Fruit fly (Drosophila melanogaster) whole organism, pupa: Measurements from ENCODE around the gene CG32832.
A peak's percentile ranks its signal among the peaks of the same experiment; 100 is the strongest.

Experiments used
- CG10348 ChIP-seq: fragments of 200-800 bp; sonication (Bioruptor generic); IDR thresholded peaks from 2 replicates; pipeline ENCODE4 v1.3.6; 2022; ENCODE audit warnings: missing biosample characterization, missing genetic modification characterization
- CG12605 ChIP-seq: fragments of 200-800 bp; sonication (Bioruptor generic); IDR thresholded peaks from 2 replicates; pipeline ENCODE4 v1.3.6; 2022; ENCODE audit warnings: missing biosample characterization, missing genetic modification characterization
- CG13204 ChIP-seq: fragments of 200-800 bp; sonication (Bioruptor generic); optimal IDR thresholded peaks from 2 replicates; lab custom pipeline; 2018; ENCODE audit warnings: missing biosample characterization, mild to moderate bottlenecking, missing genetic modification characterization, moderate library complexity
- CG14655 ChIP-seq: fragments of 200-800 bp; sonication (Bioruptor generic); optimal IDR thresholded peaks from 3 replicates; lab custom pipeline; 2017; ENCODE audit warnings: mild to moderate bottlenecking, missing biosample characterization, missing genetic modification reagents, missing genetic modification characterization
- CG15710 ChIP-seq: fragments of 200-800 bp; sonication (Bioruptor generic); optimal IDR thresholded peaks from 2 replicates; lab custom pipeline; 2018; ENCODE audit warnings: missing biosample characterization, mild to moderate bottlenecking, missing genetic modification characterization, moderate library complexity
- CG17806 ChIP-seq: fragments of 200-800 bp; sonication (Bioruptor generic); optimal IDR thresholded peaks from 2 replicates; lab custom pipeline; 2018; ENCODE audit warnings: missing biosample characterization, mild to moderate bottlenecking, missing genetic modification characterization, moderate library complexity
- CG32121 ChIP-seq: fragments of 200-800 bp; sonication (Bioruptor generic); IDR thresholded peaks from 2 replicates; pipeline ENCODE4 v1.3.6; 2022; ENCODE audit warnings: missing biosample characterization, missing genetic modification characterization
- CG34367 ChIP-seq: fragments of 200-800 bp; sonication (Bioruptor generic); optimal IDR thresholded peaks from 2 replicates; lab custom pipeline; 2018; ENCODE audit warnings: missing biosample characterization, mild to moderate bottlenecking, missing genetic modification characterization
- CG4496 ChIP-seq: fragments of 200-800 bp; sonication (Bioruptor generic); IDR thresholded peaks from 3 replicates; pipeline ENCODE4 v1.3.6; 2022; ENCODE audit warnings: missing biosample characterization, missing genetic modification characterization
- CG8159 ChIP-seq: fragments of 200-800 bp; sonication (Bioruptor generic); optimal IDR thresholded peaks from 3 replicates; lab custom pipeline; 2018; ENCODE audit warnings: missing biosample characterization, mild to moderate bottlenecking, missing genetic modification characterization, moderate library complexity
- CG8301 ChIP-seq: fragments of 200-800 bp; sonication (Bioruptor generic); optimal IDR thresholded peaks from 2 replicates; lab custom pipeline; 2018; ENCODE audit warnings: missing biosample characterization, mild to moderate bottlenecking, missing genetic modification characterization
- CG9948 ChIP-seq: fragments of 200-800 bp; sonication (Bioruptor generic); optimal IDR thresholded peaks from 2 replicates; lab custom pipeline; 2018; ENCODE audit warnings: missing biosample characterization, mild to moderate bottlenecking, missing genetic modification characterization, moderate library complexity
- D1 ChIP-seq: fragments of 200-800 bp; sonication (Bioruptor generic); optimal IDR thresholded peaks from 2 replicates; lab custom pipeline; 2018; ENCODE audit warnings: missing biosample characterization, mild to moderate bottlenecking, missing genetic modification characterization, moderate library complexity
- EcR ChIP-seq: fragments of 200-800 bp; sonication (Bioruptor generic); optimal IDR thresholded peaks from 3 replicates; lab custom pipeline; 2019; ENCODE audit warnings: missing biosample characterization, missing genetic modification characterization, mild to moderate bottlenecking, moderate library complexity, missing genetic modification reagents
- Ets98B ChIP-seq: fragments of 200-800 bp; sonication (Bioruptor generic); IDR thresholded peaks from 2 replicates; pipeline ENCODE4 v1.3.6; 2022; ENCODE audit warnings: missing biosample characterization, missing genetic modification characterization
- Pif1A ChIP-seq: fragments of 200-800 bp; sonication (Bioruptor generic); optimal IDR thresholded peaks from 3 replicates; lab custom pipeline; 2016; ENCODE audit warnings: missing biosample characterization, missing genetic modification characterization
- Pif1B ChIP-seq: fragments of 200-800 bp; sonication (Bioruptor generic); optimal IDR thresholded peaks from 3 replicates; lab custom pipeline; 2016; ENCODE audit warnings: missing biosample characterization, missing genetic modification characterization
- Snoo ChIP-seq: fragments of 200-800 bp; sonication (Bioruptor generic); optimal IDR thresholded peaks from 3 replicates; lab custom pipeline; 2017; ENCODE audit warnings: missing biosample characterization, mild to moderate bottlenecking, missing genetic modification characterization, inconsistent platforms
- fd96Ca ChIP-seq: fragments of 200-800 bp; sonication (Bioruptor generic); IDR thresholded peaks from 3 replicates; pipeline ENCODE4 v1.3.6; 2022; ENCODE audit warnings: missing biosample characterization, missing genetic modification characterization
- gl ChIP-seq: fragments of 200-800 bp; sonication (Bioruptor generic); optimal IDR thresholded peaks from 2 replicates; lab custom pipeline; 2018; ENCODE audit warnings: missing biosample characterization, mild to moderate bottlenecking, missing genetic modification characterization
- rn ChIP-seq: fragments of 200-800 bp; sonication (Bioruptor generic); IDR thresholded peaks from 2 replicates; pipeline ENCODE4 v1.3.6; 2022; ENCODE audit warnings: missing biosample characterization, missing genetic modification characterization

Gene CG32832

DNA sequence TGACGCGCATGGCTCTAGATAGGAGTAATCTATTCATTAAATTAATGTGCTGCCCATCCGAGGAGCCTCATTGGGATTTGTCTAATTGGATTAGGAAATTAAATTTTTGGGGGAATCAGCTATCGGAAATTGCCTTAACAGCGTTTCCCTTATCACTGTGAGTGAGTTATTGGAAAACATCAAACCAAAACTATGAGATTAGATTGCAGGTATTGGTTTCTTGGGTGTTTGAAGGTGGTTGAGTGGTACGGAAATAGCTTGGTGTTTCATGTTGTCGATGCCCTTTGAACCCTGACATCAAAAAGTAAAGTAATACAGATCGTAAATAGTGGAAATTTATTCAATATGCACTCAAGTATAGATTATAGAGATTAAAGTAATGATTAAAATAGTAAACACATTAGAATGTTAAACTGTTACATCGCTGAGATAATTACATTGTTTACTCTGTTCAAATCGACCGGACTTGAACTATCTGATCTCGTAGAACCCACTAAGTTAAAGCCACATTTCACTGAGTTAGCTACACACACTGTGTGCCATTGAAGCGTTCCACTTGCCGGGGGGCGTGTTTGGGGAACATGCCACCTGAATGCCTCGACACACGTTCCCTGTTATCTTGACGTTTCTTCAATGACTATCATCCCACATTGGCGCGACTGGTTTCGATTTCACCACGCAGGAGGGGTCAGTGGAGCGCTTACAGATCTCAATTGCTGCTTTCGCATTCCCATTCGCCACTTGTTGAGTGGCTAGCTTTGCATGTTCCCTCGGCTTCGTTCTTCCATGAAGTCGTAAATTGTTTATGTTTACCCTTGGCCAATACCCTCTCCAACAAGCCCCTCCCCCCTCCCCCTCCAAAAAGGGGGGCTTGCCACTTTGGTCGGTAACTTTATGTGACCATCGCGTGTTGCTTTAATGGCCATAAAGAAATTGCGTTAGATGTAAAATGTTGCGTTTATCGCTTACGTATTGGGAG lies 4.1 kb upstream of the CG32832 start:
- TF ChIP-seq CG32121 (GFP tag; lab: Robert Waterston, UW), result no peak
- no peak for TF ChIP-seq D1 (tag; lab: Kevin White, UChicago)
- peak; percentile 61 for TF ChIP-seq EcR (GFP tag; lab: Kevin White, UChicago)
- no peak for TF ChIP-seq Pif1A (GFP tag; lab: Kevin White, UChicago)

dm6 chr2L:16882372-16882771 lies 3.3 kb upstream of the CG32832 start:
- TF ChIP-seq CG17806 (tag; lab: Kevin White, UChicago) (no peak), Snoo (tag; lab: Kevin White, UChicago) (no peak), Pif1A (GFP tag; lab: Kevin White, UChicago) (no peak), CG9948 (tag; lab: Kevin White, UChicago) (no peak), EcR (GFP tag; lab: Kevin White, UChicago) (no peak), rn (GFP tag; lab: Robert Waterston, UW) (no peak), D1 (tag; lab: Kevin White, UChicago) (no peak), fd96Ca (GFP tag; lab: Robert Waterston, UW) (no peak; the same call in 2 of the 3 replicates), CG15710 (tag; lab: Kevin White, UChicago) (no peak)

DNA sequence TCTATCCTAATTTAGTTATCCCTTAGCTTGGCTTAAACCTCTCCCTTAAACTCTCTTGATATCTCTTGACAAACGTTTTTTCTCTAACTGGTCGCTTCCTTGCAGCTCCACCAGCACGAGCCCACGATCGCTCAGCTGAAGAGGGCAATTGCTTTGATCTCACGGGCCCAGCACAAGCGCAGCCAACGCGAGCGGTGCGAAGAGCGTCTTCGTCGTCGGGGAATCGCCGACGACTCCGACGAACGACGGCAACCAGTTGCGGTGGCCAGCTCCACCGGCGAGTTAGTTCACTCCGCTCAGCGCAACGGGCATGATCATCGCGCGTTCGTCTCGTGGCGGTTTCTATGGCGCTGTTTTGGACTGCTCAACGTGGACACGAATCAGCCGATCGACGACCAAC lies 1.8 kb upstream of the CG32832 start:
- TF ChIP-seq rn (GFP tag; lab: Robert Waterston, UW) (no peak), Snoo (tag; lab: Kevin White, UChicago) (no peak), Pif1B (GFP tag; lab: Kevin White, UChicago) (peak; percentile 24), Pif1A (GFP tag; lab: Kevin White, UChicago) (peak; percentile 2), CG9948 (tag; lab: Kevin White, UChicago) (no peak), CG15710 (tag; lab: Kevin White, UChicago) (no peak), CG10348 (no peak), CG8301 (tag; lab: Kevin White, UChicago) (no peak), CG17806 (tag; lab: Kevin White, UChicago) (no peak), CG12605 (GFP tag; lab: Robert Waterston, UW) (peak; percentile 54; the same call in 1 of the 2 replicates), gl (tag; lab: Kevin White, UChicago) (no peak), CG34367 (no peak), D1 (tag; lab: Kevin White, UChicago) (no peak), fd96Ca (GFP tag; lab: Robert Waterston, UW) (peak; percentile 63), CG32121 (GFP tag; lab: Robert Waterston, UW) (peak; percentile 41; the same call in 1 of the 2 replicates), CG13204 (GFP tag; lab: Kevin White, UChicago) (peak; percentile 86), Ets98B (GFP tag; lab: Robert Waterston, UW) (peak; percentile 70), CG14655 (GFP tag; lab: Kevin White, UChicago) (no peak), CG4496 (GFP tag; lab: Robert Waterston, UW) (peak; percentile 75), EcR (GFP tag; lab: Kevin White, UChicago) (no peak), CG8159 (tag; lab: Kevin White, UChicago) (no peak)

DNA sequence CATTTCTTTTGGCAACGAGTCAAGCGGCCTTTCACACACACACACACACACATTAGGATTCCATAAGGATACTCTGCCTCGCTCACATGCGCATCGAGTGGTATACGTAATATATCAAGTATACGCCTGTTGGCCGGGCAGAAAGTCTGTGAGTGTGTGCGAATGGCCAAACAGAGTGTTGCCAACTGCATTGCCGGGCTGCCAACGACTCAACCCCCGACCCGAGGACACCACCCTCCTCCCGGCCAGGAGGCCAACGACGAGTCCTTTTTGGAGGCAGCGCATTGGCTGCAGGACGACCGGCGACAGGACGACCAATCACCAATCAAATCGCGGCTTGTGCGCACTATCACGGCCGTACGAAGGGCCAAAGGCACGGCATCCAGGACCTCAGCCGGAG lies 1.4 kb downstream of the CG32832 start:
- no peak for TF ChIP-seq CG8159 (tag; lab: Kevin White, UChicago)
- TF ChIP-seq CG15710 (tag; lab: Kevin White, UChicago), result no peak
- TF ChIP-seq CG9948 (tag; lab: Kevin White, UChicago), result no peak
- TF ChIP-seq CG10348, result no peak
- TF ChIP-seq Ets98B (GFP tag; lab: Robert Waterston, UW), result no peak
- no peak for TF ChIP-seq EcR (GFP tag; lab: Kevin White, UChicago)
- TF ChIP-seq CG13204 (GFP tag; lab: Kevin White, UChicago), result no peak
- TF ChIP-seq Pif1A (GFP tag; lab: Kevin White, UChicago), result no peak
- no peak for TF ChIP-seq gl (tag; lab: Kevin White, UChicago)
- TF ChIP-seq fd96Ca (GFP tag; lab: Robert Waterston, UW), result no peak

DNA sequence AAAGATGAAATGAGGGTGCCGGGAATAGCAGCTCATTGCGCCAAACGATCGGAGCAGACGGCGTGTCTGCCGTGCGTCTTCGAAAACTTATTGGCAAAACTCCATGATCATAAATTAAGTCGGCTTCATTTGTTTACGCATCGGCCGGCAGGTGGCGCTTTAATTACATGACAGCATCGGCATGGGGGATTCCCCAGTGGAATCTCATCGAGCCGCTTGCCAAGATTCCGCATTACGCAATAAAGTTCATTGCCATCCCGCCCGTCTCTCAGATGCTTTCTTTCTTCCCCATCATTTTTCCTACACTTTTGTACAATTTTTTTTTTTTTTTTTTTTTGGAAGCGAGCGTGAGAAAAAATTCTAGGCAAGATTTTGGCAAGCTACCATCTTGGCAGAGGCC lies 2.5 kb downstream of the CG32832 start:
- TF ChIP-seq Snoo (tag; lab: Kevin White, UChicago) (no peak), CG32121 (GFP tag; lab: Robert Waterston, UW) (peak; percentile 51; the same call in 1 of the 2 replicates)

DNA sequence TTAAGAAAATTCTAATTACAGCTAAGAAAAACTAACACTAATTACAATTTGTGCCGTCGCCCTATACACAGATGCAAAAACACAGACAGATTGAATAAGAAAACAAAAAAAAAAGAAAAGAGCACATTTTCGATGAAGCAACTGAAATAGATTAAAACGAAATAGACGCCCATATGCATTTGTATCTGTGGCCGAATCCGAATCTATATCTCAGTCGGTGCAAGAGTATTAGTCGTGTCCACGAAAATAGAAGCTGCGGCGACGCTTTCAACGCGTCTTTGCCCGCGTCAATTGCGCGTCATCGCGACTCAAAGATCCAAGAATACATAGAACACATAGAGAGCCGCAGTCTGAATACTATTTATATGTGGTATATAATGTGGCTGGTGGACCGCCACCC lies 4.2 kb downstream of the CG32832 start:
- TF ChIP-seq CG9948 (tag; lab: Kevin White, UChicago), result no peak
- no peak for TF ChIP-seq Pif1B (GFP tag; lab: Kevin White, UChicago)
- no peak for TF ChIP-seq fd96Ca (GFP tag; lab: Robert Waterston, UW)
- TF ChIP-seq Ets98B (GFP tag; lab: Robert Waterston, UW), result peak; percentile 24; the same call in 1 of the 2 replicates
- TF ChIP-seq CG10348, result no peak
- no peak for TF ChIP-seq CG17806 (tag; lab: Kevin White, UChicago)
- no peak for TF ChIP-seq CG8159 (tag; lab: Kevin White, UChicago)
- TF ChIP-seq CG32121 (GFP tag; lab: Robert Waterston, UW), result peak; percentile 39; the same call in 1 of the 2 replicates
- TF ChIP-seq CG14655 (GFP tag; lab: Kevin White, UChicago), result peak; percentile 44
- peak; percentile 8 for TF ChIP-seq CG8301 (tag; lab: Kevin White, UChicago)
- no peak for TF ChIP-seq Pif1A (GFP tag; lab: Kevin White, UChicago)
- TF ChIP-seq CG15710 (tag; lab: Kevin White, UChicago), result no peak
- TF ChIP-seq rn (GFP tag; lab: Robert Waterston, UW), result no peak
- no peak for TF ChIP-seq CG13204 (GFP tag; lab: Kevin White, UChicago)
- no peak; the same call in 1 of the 2 replicates for TF ChIP-seq CG12605 (GFP tag; lab: Robert Waterston, UW)
- TF ChIP-seq gl (tag; lab: Kevin White, UChicago), result no peak
- TF ChIP-seq D1 (tag; lab: Kevin White, UChicago), result no peak
- TF ChIP-seq CG4496 (GFP tag; lab: Robert Waterston, UW), result 0 out of 3 replicates have a peak, but pooled peaks have one; percentile 52
- TF ChIP-seq Snoo (tag; lab: Kevin White, UChicago), result no peak
- TF ChIP-seq CG34367, result no peak
- TF ChIP-seq EcR (GFP tag; lab: Kevin White, UChicago), result no peak
